Worm (Caenorhabditis elegans) whole organism, L4 larva: Measurements from ENCODE around the gene srt-68.

Experiments
- F10B5.3 ChIP-seq: sonication (generic microtip); optimal IDR thresholded peaks from 2 replicates; lab custom pipeline; 2016; ENCODE audit warnings: mild to moderate bottlenecking, missing genetic modification characterization, missing compliant biosample characterization
- R02D3.7 ChIP-seq: fragments of 150-350 bp; sonication (generic microtip); optimal IDR thresholded peaks from 3 replicates; lab custom pipeline; 2014; ENCODE audit warnings: missing biosample characterization, missing genetic modification characterization
- aha-1 ChIP-seq: fragments of 150-350 bp; peaks from one replicate; lab custom pipeline; 2014; ENCODE audit warnings: missing biosample characterization, missing genetic modification characterization
- aly-2 ChIP-seq: sonication (generic microtip); optimal IDR thresholded peaks from 2 replicates; lab custom pipeline; 2018; ENCODE audit warnings: missing biosample characterization, missing genetic modification characterization
- ama-1 ChIP-seq: fragments of 150-350 bp; optimal IDR thresholded peaks from 2 replicates; lab custom pipeline; 2014; ENCODE audit warnings: inconsistent platforms, mixed read lengths
- ceh-20 ChIP-seq: fragments of 200-800 bp; sonication (Bioruptor generic); IDR thresholded peaks from 2 replicates; pipeline ENCODE4 v1.3.6; 2022; ENCODE audit warnings: missing genetic modification reagents, missing genetic modification characterization, missing compliant biosample characterization
- ceh-28 ChIP-seq: fragments of 150-350 bp; optimal IDR thresholded peaks from 2 replicates; lab custom pipeline; 2014; ENCODE audit warnings: missing biosample characterization, missing genetic modification reagents, missing genetic modification characterization
- ceh-62 ChIP-seq: sonication (generic microtip); optimal IDR thresholded peaks from 2 replicates; lab custom pipeline; 2017; ENCODE audit warnings: missing biosample characterization, missing genetic modification characterization
- ces-1 ChIP-seq: fragments of 150-350 bp; sonication (generic microtip); optimal IDR thresholded peaks from 4 replicates; lab custom pipeline; 2014; ENCODE audit warnings: missing biosample characterization, missing genetic modification reagents, missing genetic modification characterization
- cey-2 ChIP-seq: sonication (generic microtip); optimal IDR thresholded peaks from 3 replicates; lab custom pipeline; 2017; ENCODE audit warnings: missing genetic modification characterization, mild to moderate bottlenecking, missing compliant biosample characterization, antibody characterized with exemption, borderline replicate concordance; ENCODE audit not compliant: insufficient read depth
- daf-12 ChIP-seq: fragments of 150-350 bp; optimal IDR thresholded peaks from 2 replicates; lab custom pipeline; 2014; ENCODE audit warnings: missing biosample characterization, missing genetic modification reagents, missing genetic modification characterization
- daf-16 ChIP-seq, 3 experiments: sonication (generic microtip); optimal IDR thresholded peaks; 2 replicates each; lab custom pipeline; 2016 to 2017; ENCODE audit warnings: missing genetic modification characterization in 3 of 3, missing genetic modification reagents in 3 of 3, mild to moderate bottlenecking in 2 of 3, missing compliant biosample characterization in 2 of 3, missing biosample characterization in 1 of 3, moderate library complexity in 1 of 3
- daf-19 ChIP-seq: fragments of 200-800 bp; sonication (Bioruptor generic); conservative IDR thresholded peaks from 2 replicates; pipeline ENCODE4 v1.3.6; 2022; ENCODE audit warnings: missing genetic modification characterization, missing compliant biosample characterization
- dmd-6 ChIP-seq: fragments of 200-800 bp; sonication (Bioruptor generic); IDR thresholded peaks from 2 replicates; pipeline ENCODE4 v1.3.6; 2022; ENCODE audit warnings: missing genetic modification reagents, missing genetic modification characterization, missing compliant biosample characterization
- dpl-1 ChIP-seq: fragments of 150-350 bp; optimal IDR thresholded peaks from 2 replicates; lab custom pipeline; 2014; ENCODE audit warnings: missing biosample characterization, missing genetic modification reagents, missing genetic modification characterization
- dve-1 ChIP-seq: sonication (generic microtip); optimal IDR thresholded peaks from 2 replicates; lab custom pipeline; 2017; ENCODE audit warnings: antibody characterized with exemption, mild to moderate bottlenecking, missing genetic modification characterization, missing compliant biosample characterization; ENCODE audit not compliant: insufficient read depth
- fkh-10 ChIP-seq: fragments of 150-350 bp; optimal IDR thresholded peaks from 2 replicates; lab custom pipeline; 2014; ENCODE audit warnings: missing biosample characterization, missing genetic modification reagents, missing genetic modification characterization
- gei-8 ChIP-seq: fragments of 200-800 bp; sonication (Bioruptor generic); optimal IDR thresholded peaks from 2 replicates; lab custom pipeline; 2018; ENCODE audit warnings: mild to moderate bottlenecking, missing genetic modification characterization, missing compliant biosample characterization
- hif-1 ChIP-seq, 2 experiments: sonication (generic microtip); optimal IDR thresholded peaks; 2 replicates each; lab custom pipeline; 2016 to 2017; ENCODE audit warnings: missing compliant biosample characterization in 2 of 2, missing genetic modification characterization in 2 of 2, missing genetic modification reagents in 2 of 2, missing genotype in 2 of 2, mild to moderate bottlenecking in 1 of 2
- lin-38 ChIP-seq: fragments of 200-800 bp; sonication (Bioruptor generic); IDR thresholded peaks from 2 replicates; pipeline ENCODE4 v1.3.6; 2022; ENCODE audit warnings: missing genetic modification reagents, missing genetic modification characterization, missing compliant biosample characterization
- lin-39 ChIP-seq: fragments of 150-350 bp; optimal IDR thresholded peaks from 2 replicates; lab custom pipeline; 2014; ENCODE audit warnings: missing biosample characterization, missing genetic modification reagents, missing genetic modification characterization
- lir-3 ChIP-seq: sonication (generic microtip); optimal IDR thresholded peaks from 2 replicates; lab custom pipeline; 2016; ENCODE audit warnings: mild to moderate bottlenecking, missing genetic modification characterization, missing compliant biosample characterization
- mxl-3 ChIP-seq: fragments of 200-800 bp; sonication (Bioruptor generic); optimal IDR thresholded peaks from 2 replicates; lab custom pipeline; 2018; ENCODE audit warnings: mild to moderate bottlenecking, missing genetic modification characterization, missing compliant biosample characterization
- nhr-11 ChIP-seq: fragments of 150-350 bp; optimal IDR thresholded peaks from 2 replicates; lab custom pipeline; 2014; ENCODE audit warnings: missing biosample characterization, missing genetic modification characterization
- nhr-111 ChIP-seq: fragments of 200-800 bp; sonication (Bioruptor generic); optimal IDR thresholded peaks from 2 replicates; lab custom pipeline; 2018; ENCODE audit warnings: mild to moderate bottlenecking, missing genetic modification characterization, missing compliant biosample characterization
- nhr-28 ChIP-seq: fragments of 150-350 bp; optimal IDR thresholded peaks from 2 replicates; lab custom pipeline; 2014; ENCODE audit warnings: missing biosample characterization, missing genetic modification characterization
- nhr-42 ChIP-seq: fragments of 200-800 bp; sonication (Bioruptor generic); IDR thresholded peaks from 2 replicates; pipeline ENCODE4 v1.3.6; 2022; ENCODE audit warnings: missing genetic modification characterization, missing compliant biosample characterization
- nhr-48 ChIP-seq: sonication (generic microtip); optimal IDR thresholded peaks from 2 replicates; lab custom pipeline; 2016; ENCODE audit warnings: mild to moderate bottlenecking, missing genetic modification characterization, missing compliant biosample characterization
- nhr-6 ChIP-seq: fragments of 150-350 bp; optimal IDR thresholded peaks from 2 replicates; lab custom pipeline; 2014; ENCODE audit warnings: missing biosample characterization, missing genetic modification characterization
- nhr-76 ChIP-seq: fragments of 150-350 bp; optimal IDR thresholded peaks from 2 replicates; lab custom pipeline; 2014; ENCODE audit warnings: missing biosample characterization, missing genetic modification characterization
- nhr-77 ChIP-seq: fragments of 150-350 bp; optimal IDR thresholded peaks from 2 replicates; lab custom pipeline; 2014; ENCODE audit warnings: missing biosample characterization, missing genetic modification characterization
- pha-4 ChIP-seq, 2 experiments: fragments of 150-350 bp in 1 of 2; fragments of 200-800 bp in 1 of 2; sonication (Bioruptor generic) in 1 of 2; IDR thresholded peaks in 1 of 2; optimal IDR thresholded peaks in 1 of 2; 2 replicates each; pipeline versions ENCODE4 v1.3.6 to Lab custom; 2014 to 2022; ENCODE audit warnings: missing genetic modification characterization in 2 of 2, missing genetic modification reagents in 2 of 2, missing biosample characterization in 1 of 2, missing compliant biosample characterization in 1 of 2
- rbr-2 ChIP-seq: sonication (generic microtip); optimal IDR thresholded peaks from 2 replicates; lab custom pipeline; 2016; ENCODE audit warnings: missing genotype, missing genetic modification characterization, missing compliant biosample characterization
- set-16 ChIP-seq: fragments of 200-800 bp; sonication (Bioruptor generic); IDR thresholded peaks from 2 replicates; pipeline ENCODE4 v1.3.6; 2022; ENCODE audit warnings: missing genetic modification reagents, missing genetic modification characterization, missing compliant biosample characterization
- spr-1 ChIP-seq: sonication (generic microtip); optimal IDR thresholded peaks from 2 replicates; lab custom pipeline; 2016; ENCODE audit warnings: mild to moderate bottlenecking, missing genetic modification characterization, missing compliant biosample characterization
- tag-97 ChIP-seq: fragments of 200-800 bp; sonication (Bioruptor generic); IDR thresholded peaks from 2 replicates; pipeline ENCODE4 v1.3.6; 2022; ENCODE audit warnings: missing genetic modification characterization, missing compliant biosample characterization
- unc-130 ChIP-seq: sonication (generic microtip); optimal IDR thresholded peaks from 2 replicates; lab custom pipeline; 2016; ENCODE audit warnings: missing genetic modification reagents, missing genetic modification characterization, missing compliant biosample characterization
- unc-39 ChIP-seq: sonication (generic microtip); optimal IDR thresholded peaks from 2 replicates; lab custom pipeline; 2017; ENCODE audit warnings: missing biosample characterization, missing genetic modification characterization
- unc-62 ChIP-seq, 3 experiments: fragments of 150-350 bp in 1 of 3; sonication (generic microtip); optimal IDR thresholded peaks in 2 of 3; peaks in 1 of 3; 1 replicate in 1 of 3; 2 replicates in 2 of 3; lab custom pipeline; 2014 to 2017; ENCODE audit warnings: missing biosample characterization in 3 of 3, missing genetic modification characterization in 3 of 3, missing genetic modification reagents in 3 of 3, missing genotype in 1 of 3
- zfp-2 ChIP-seq: sonication (generic microtip); optimal IDR thresholded peaks from 2 replicates; lab custom pipeline; 2016; ENCODE audit warnings: mild to moderate bottlenecking, missing genetic modification characterization, missing compliant biosample characterization
- zip-2 ChIP-seq: fragments of 150-350 bp; optimal IDR thresholded peaks from 2 replicates; lab custom pipeline; 2014; ENCODE audit warnings: missing biosample characterization, missing genetic modification characterization
- ztf-11 ChIP-seq: fragments of 150-350 bp; optimal IDR thresholded peaks from 2 replicates; lab custom pipeline; 2014; ENCODE audit warnings: missing biosample characterization, missing genetic modification characterization
- ztf-7 ChIP-seq: fragments of 150-350 bp; optimal IDR thresholded peaks from 2 replicates; lab custom pipeline; 2014; ENCODE audit warnings: missing biosample characterization, missing genetic modification characterization

srt-68 gene

ce11 chrV:5271487-5271886 lies 19.6 kb upstream of the srt-68 start (continued):
- TF ChIP-seq zip-2 (tag; lab: Kevin White, UChicago) (no peak), set-16 (GFP tag; lab: Robert Waterston, UW) (peak; percentile 70), daf-16 (GFP tag; optimal IDR thresholded peaks at IDR 0.05; lab: Kevin White, UChicago) (peak; percentile 42 to 80), daf-16 (tag; optimal IDR thresholded peaks at IDR 0.05; lab: Kevin White, UChicago) (peak; percentile 76), nhr-111 (no peak), unc-130 (GFP tag; lab: Kevin White, UChicago) (no peak), dve-1 (tag; lab: Kevin White, UChicago) (peak; percentile 78), aly-2 (tag; lab: Kevin White, UChicago) (no peak), gei-8 (GFP tag; lab: Kevin White, UChicago) (peak; percentile 82), dmd-6 (GFP tag; lab: Robert Waterston, UW) (peak; percentile 99), nhr-11 (tag; lab: Kevin White, UChicago) (peak; percentile 85), mxl-3 (GFP tag; lab: Kevin White, UChicago) (peak; percentile 92), nhr-48 (tag; lab: Kevin White, UChicago) (peak; percentile 98), nhr-42 (GFP tag; lab: Robert Waterston, UW) (peak; percentile 57; the same call in 1 of the 2 replicates), R02D3.7 (tag; lab: Kevin White, UChicago) (no peak), lin-39 (tag; lab: Kevin White, UChicago) (no peak), ces-1 (GFP tag; lab: Kevin White, UChicago) (no peak), ceh-28 (tag; lab: Kevin White, UChicago) (no peak), ceh-20 (GFP tag; lab: Robert Waterston, UW) (0 out of 2 replicates have a peak, but pooled peaks have one; percentile 20), spr-1 (tag; lab: Kevin White, UChicago) (no peak), lin-38 (GFP tag; lab: Robert Waterston, UW) (peak; percentile 50), daf-19 (GFP tag; lab: Robert Waterston, UW) (no peak), ztf-11 (tag; lab: Kevin White, UChicago) (no peak), F10B5.3 (tag; lab: Kevin White, UChicago) (no peak), ama-1 (lab: Kevin White, UChicago) (no peak), cey-2 (tag; lab: Kevin White, UChicago) (no peak), unc-62 (GFP tag; optimal IDR thresholded peaks at IDR 0.05 in 1 of 2; lab: Kevin White, UChicago) (peak in 1 of 2 experiments; percentile 93), unc-62 (tag; optimal IDR thresholded peaks at IDR 0.05; lab: Kevin White, UChicago) (no peak), lir-3 (no peak), hif-1 (tag; optimal IDR thresholded peaks at IDR 0.05; lab: Kevin White, UChicago) (peak; percentile 13 to 82), nhr-77 (tag; lab: Kevin White, UChicago) (peak; percentile 89), fkh-10 (GFP tag; lab: Kevin White, UChicago) (no peak), unc-39 (no peak), ceh-62 (tag; lab: Kevin White, UChicago) (no peak), nhr-76 (tag; lab: Kevin White, UChicago) (no peak), nhr-6 (tag; lab: Kevin White, UChicago) (no peak)

DNA sequence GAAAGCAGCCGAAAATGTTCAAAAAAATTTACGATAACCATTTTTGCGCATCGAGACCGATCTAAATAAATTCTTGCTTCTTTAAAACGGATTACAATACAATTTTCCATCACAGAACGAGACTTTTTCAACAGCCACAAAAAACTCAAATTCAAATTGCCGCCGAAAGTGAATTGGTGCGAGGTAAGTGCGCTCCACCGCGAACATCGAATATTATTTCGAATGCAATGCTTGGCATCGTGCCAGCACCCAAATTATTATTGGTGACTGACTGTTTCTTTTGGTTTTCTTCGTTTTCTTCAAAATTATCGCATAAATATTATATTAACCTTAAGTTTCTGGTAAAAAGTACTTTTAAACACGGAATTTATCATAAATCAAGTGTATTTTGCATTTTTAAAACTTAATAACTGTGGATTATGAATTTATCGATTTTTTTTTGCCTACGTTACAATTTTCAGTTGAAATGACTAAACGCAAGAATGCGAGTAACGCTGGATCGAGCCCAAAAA lies 17.2 kb upstream of the srt-68 start, which contains the start of gene penr-1:
Gene penr-1, plus strand, starts transcription at position 462 of the 512 bp plus-strand sequence.
- TF ChIP-seq daf-12 (tag; lab: Kevin White, UChicago) (no peak), nhr-28 (tag; lab: Kevin White, UChicago) (peak; percentile 36), zfp-2 (tag; lab: Kevin White, UChicago) (no peak), rbr-2 (tag; lab: Kevin White, UChicago) (peak; percentile 53), ztf-7 (no peak), nhr-6 (tag; lab: Kevin White, UChicago) (peak; percentile 1), nhr-48 (tag; lab: Kevin White, UChicago) (peak; percentile 47), tag-97 (GFP tag; lab: Robert Waterston, UW) (no peak), R02D3.7 (tag; lab: Kevin White, UChicago) (no peak), dpl-1 (GFP tag; lab: Kevin White, UChicago) (peak; percentile 89), unc-130 (GFP tag; lab: Kevin White, UChicago) (peak; percentile 7), aha-1 (tag; lab: Kevin White, UChicago) (peak; percentile 85), pha-4 (GFP tag; IDR thresholded peaks at IDR 0.05; lab: Robert Waterston, UW) (no peak), pha-4 (tag; optimal IDR thresholded peaks at IDR 0.05; lab: Kevin White, UChicago) (peak; percentile 17), lin-38 (GFP tag; lab: Robert Waterston, UW) (peak; percentile 92)
